Fruit fly (Drosophila melanogaster): Measurements from ENCODE around the gene CG42591.

The CG42591 gene

dm6 chr3L:8033776-8034175 is 36.0 kb downstream of the CG42591 start:
- TF ChIP-seq Snoo (tag; optimal IDR thresholded peaks at IDR 0.05) (no peak), CG9948 (tag; optimal IDR thresholded peaks at IDR 0.05) (no peak), CG8159 (tag; optimal IDR thresholded peaks at IDR 0.05) (no peak), Pif1A (GFP tag; optimal IDR thresholded peaks at IDR 0.05) (no peak), rn (GFP tag; IDR thresholded peaks at IDR 0.05) (no peak), D1 (tag; optimal IDR thresholded peaks at IDR 0.05) (no peak), EcR (GFP tag; optimal IDR thresholded peaks at IDR 0.05) (no peak), CG4496 (GFP tag; IDR thresholded peaks at IDR 0.05) (no peak), CG8301 (tag; optimal IDR thresholded peaks at IDR 0.05) (no peak), CG10348 (GFP tag; IDR thresholded peaks at IDR 0.05) (no peak), Ets98B (GFP tag; IDR thresholded peaks at IDR 0.05) (no peak), fd96Ca (GFP tag; IDR thresholded peaks at IDR 0.05) (no peak), CG34367 (tag; optimal IDR thresholded peaks at IDR 0.05) (no peak), CG13204 (GFP tag; optimal IDR thresholded peaks at IDR 0.05) (no peak)

dm6 chr3L:8033088-8033487 is 36.7 kb downstream of the CG42591 start:
- no peak for TF ChIP-seq CG34367 (tag; optimal IDR thresholded peaks at IDR 0.05)
- no peak for TF ChIP-seq D1 (tag; optimal IDR thresholded peaks at IDR 0.05)
- no peak for TF ChIP-seq gl (tag; optimal IDR thresholded peaks at IDR 0.05)
- no peak for TF ChIP-seq CG8301 (tag; optimal IDR thresholded peaks at IDR 0.05)
- no peak for TF ChIP-seq CG12605 (GFP tag; IDR thresholded peaks at IDR 0.05)
- no peak for TF ChIP-seq CG14655 (GFP tag; optimal IDR thresholded peaks at IDR 0.05)
- no peak for TF ChIP-seq CG15710 (tag; optimal IDR thresholded peaks at IDR 0.05)

dm6 chr3L:8031461-8031860 is 38.3 kb downstream of the CG42591 start:
- no peak for TF ChIP-seq CG15710 (tag; optimal IDR thresholded peaks at IDR 0.05)
- TF ChIP-seq Pif1A (GFP tag; optimal IDR thresholded peaks at IDR 0.05) = no peak

dm6 chr3L:8029194-8029747 is 40.5 kb downstream of the CG42591 start:
- TF ChIP-seq CG8301 (tag; optimal IDR thresholded peaks at IDR 0.05) (no peak), CG8159 (tag; optimal IDR thresholded peaks at IDR 0.05) (no peak), CG13204 (GFP tag; optimal IDR thresholded peaks at IDR 0.05) (no peak), CG4496 (GFP tag; IDR thresholded peaks at IDR 0.05) (no peak), fd96Ca (GFP tag; IDR thresholded peaks at IDR 0.05) (no peak), CG32121 (GFP tag; IDR thresholded peaks at IDR 0.05) (no peak), CG12605 (GFP tag; IDR thresholded peaks at IDR 0.05) (no peak), EcR (GFP tag; optimal IDR thresholded peaks at IDR 0.05) (peak; percentile 2), Pif1A (GFP tag; optimal IDR thresholded peaks at IDR 0.05) (peak; percentile 28), CG17806 (tag; optimal IDR thresholded peaks at IDR 0.05) (peak; percentile 15), D1 (tag; optimal IDR thresholded peaks at IDR 0.05) (no peak), CG10348 (GFP tag; IDR thresholded peaks at IDR 0.05) (no peak)

- no peak for TF ChIP-seq gl (tag; optimal IDR thresholded peaks at IDR 0.05)
- no peak for TF ChIP-seq CG13204 (GFP tag; optimal IDR thresholded peaks at IDR 0.05)
- 0 out of 3 replicates have a peak, but pooled peaks have one; percentile 15 for TF ChIP-seq CG4496 (GFP tag; IDR thresholded peaks at IDR 0.05)
- TF ChIP-seq CG8159 (tag; optimal IDR thresholded peaks at IDR 0.05) = no peak
- no peak for TF ChIP-seq CG34367 (tag; optimal IDR thresholded peaks at IDR 0.05)
- TF ChIP-seq Pif1A (GFP tag; optimal IDR thresholded peaks at IDR 0.05) = no peak
- TF ChIP-seq D1 (tag; optimal IDR thresholded peaks at IDR 0.05) = no peak
Measured at dm6 chr3L:8028493-8029193, 41.1 kb downstream of the CG42591 start.

dm6 chr3L:8027666-8028314 is 42.0 kb downstream of the CG42591 start:
- TF ChIP-seq CG34367 (tag; optimal IDR thresholded peaks at IDR 0.05) = peak; percentile 73
- TF ChIP-seq CG10348 (GFP tag; IDR thresholded peaks at IDR 0.05) = no peak
- peak; percentile 81 for TF ChIP-seq CG15710 (tag; optimal IDR thresholded peaks at IDR 0.05)
- peak; percentile 86 for TF ChIP-seq CG17806 (tag; optimal IDR thresholded peaks at IDR 0.05)
- TF ChIP-seq Pif1A (GFP tag; optimal IDR thresholded peaks at IDR 0.05) = peak; percentile 26
- peak; percentile 64 for TF ChIP-seq Snoo (tag; optimal IDR thresholded peaks at IDR 0.05)
- peak; percentile 15; the same call in 1 of the 2 replicates for TF ChIP-seq Ets98B (GFP tag; IDR thresholded peaks at IDR 0.05)
- TF ChIP-seq CG12605 (GFP tag; IDR thresholded peaks at IDR 0.05) = no peak
- TF ChIP-seq gl (tag; optimal IDR thresholded peaks at IDR 0.05) = peak; percentile 46
- no peak for TF ChIP-seq CG32121 (GFP tag; IDR thresholded peaks at IDR 0.05)
- 0 out of 2 replicates have a peak, but pooled peaks have one; percentile 7 for TF ChIP-seq rn (GFP tag; IDR thresholded peaks at IDR 0.05)
- TF ChIP-seq EcR (GFP tag; optimal IDR thresholded peaks at IDR 0.05) = no peak
- TF ChIP-seq fd96Ca (GFP tag; IDR thresholded peaks at IDR 0.05) = no peak
- peak; percentile 59 for TF ChIP-seq Pif1B (GFP tag; optimal IDR thresholded peaks at IDR 0.05)
- TF ChIP-seq CG8159 (tag; optimal IDR thresholded peaks at IDR 0.05) = peak; percentile 90
- TF ChIP-seq CG14655 (GFP tag; optimal IDR thresholded peaks at IDR 0.05) = peak; percentile 72
- peak; percentile 50 for TF ChIP-seq CG13204 (GFP tag; optimal IDR thresholded peaks at IDR 0.05)
- peak; percentile 53 for TF ChIP-seq CG8301 (tag; optimal IDR thresholded peaks at IDR 0.05)
- peak; percentile 89 for TF ChIP-seq CG9948 (tag; optimal IDR thresholded peaks at IDR 0.05)
- TF ChIP-seq D1 (tag; optimal IDR thresholded peaks at IDR 0.05) = peak; percentile 46
- peak; percentile 64; the same call in 1 of the 3 replicates for TF ChIP-seq CG4496 (GFP tag; IDR thresholded peaks at IDR 0.05)

Measured in whole organism, pupa.